Fruit fly (Drosophila melanogaster) whole organism, prepupa: ENCODE data around the gene Uch.

ENCODE experiments used
- Blimp-1 ChIP-seq: fragments of 200-800 bp; sonication (Bioruptor generic); optimal IDR thresholded peaks from 3 replicates; lab custom pipeline; 2017; ENCODE audit warnings: missing biosample characterization, missing genetic modification characterization, mild to moderate bottlenecking, moderate library complexity, missing genetic modification reagents
- CG10631 ChIP-seq: fragments of 200-800 bp; sonication (Bioruptor generic); optimal IDR thresholded peaks from 2 replicates; lab custom pipeline; 2016; ENCODE audit warnings: missing biosample characterization, missing genetic modification characterization
- CG10669 ChIP-seq: fragments of 200-800 bp; sonication (Bioruptor generic); optimal IDR thresholded peaks from 3 replicates; lab custom pipeline; 2018; ENCODE audit warnings: missing biosample characterization, mild to moderate bottlenecking, missing genetic modification characterization, moderate library complexity
- CG11294 ChIP-seq: fragments of 200-800 bp; sonication (Bioruptor generic); IDR thresholded peaks from 2 replicates; pipeline ENCODE4 v1.3.6; 2022; ENCODE audit warnings: missing biosample characterization, missing genetic modification characterization
- CG11762 ChIP-seq: fragments of 200-800 bp; sonication (Bioruptor generic); optimal IDR thresholded peaks from 3 replicates; lab custom pipeline; 2016; ENCODE audit warnings: missing biosample characterization, missing genetic modification characterization; ENCODE audit not compliant: insufficient read depth
- CG11902 ChIP-seq: fragments of 200-800 bp; sonication (Bioruptor generic); optimal IDR thresholded peaks from 3 replicates; lab custom pipeline; 2016; ENCODE audit warnings: missing biosample characterization, missing genetic modification characterization
- CG15336 ChIP-seq: fragments of 200-800 bp; sonication (Bioruptor generic); IDR thresholded peaks from 2 replicates; pipeline ENCODE4 v1.3.6; 2022; ENCODE audit warnings: missing biosample characterization, missing genetic modification characterization
- CG1621 ChIP-seq: fragments of 200-800 bp; sonication (Bioruptor generic); optimal IDR thresholded peaks from 3 replicates; lab custom pipeline; 2018; ENCODE audit warnings: missing biosample characterization, mild to moderate bottlenecking, missing genetic modification characterization
- CG16779 ChIP-seq: fragments of 200-800 bp; sonication (Bioruptor generic); optimal IDR thresholded peaks from 3 replicates; lab custom pipeline; 2017; ENCODE audit warnings: missing biosample characterization, mild to moderate bottlenecking, missing genetic modification characterization
- CG3032 ChIP-seq: fragments of 200-800 bp; optimal IDR thresholded peaks from 2 replicates; lab custom pipeline; 2019; ENCODE audit warnings: missing biosample characterization, mild to moderate bottlenecking, missing genetic modification characterization, moderate library complexity
- CG31627 ChIP-seq: fragments of 200-800 bp; sonication (Bioruptor generic); optimal IDR thresholded peaks from 3 replicates; lab custom pipeline; 2016; ENCODE audit warnings: missing biosample characterization, missing genetic modification characterization
- CG32006 ChIP-seq: fragments of 200-800 bp; sonication (Bioruptor generic); optimal IDR thresholded peaks from 3 replicates; lab custom pipeline; 2017; ENCODE audit warnings: missing biosample characterization, mild to moderate bottlenecking, missing genetic modification characterization
- CG34406 ChIP-seq: fragments of 200-800 bp; sonication (Bioruptor generic); optimal IDR thresholded peaks from 3 replicates; lab custom pipeline; 2016; ENCODE audit warnings: missing biosample characterization, missing genetic modification characterization
- CG3919 ChIP-seq: fragments of 200-800 bp; sonication (Bioruptor generic); optimal IDR thresholded peaks from 3 replicates; lab custom pipeline; 2016; ENCODE audit warnings: missing biosample characterization, missing genetic modification characterization
- CG4318 ChIP-seq: fragments of 200-800 bp; sonication (Bioruptor generic); optimal IDR thresholded peaks from 3 replicates; lab custom pipeline; 2017; ENCODE audit warnings: missing biosample characterization, mild to moderate bottlenecking, missing genetic modification characterization
- CG6163 ChIP-seq: fragments of 200-800 bp; sonication (Bioruptor generic); IDR thresholded peaks from 3 replicates; pipeline ENCODE4 v1.3.6; 2022; ENCODE audit warnings: missing biosample characterization, missing genetic modification characterization
- CG6276 ChIP-seq: fragments of 200-800 bp; sonication (Bioruptor generic); optimal IDR thresholded peaks from 2 replicates; lab custom pipeline; 2017; ENCODE audit warnings: missing biosample characterization, mild to moderate bottlenecking, missing genetic modification characterization
- CG6854 ChIP-seq: fragments of 200-800 bp; sonication (Bioruptor generic); optimal IDR thresholded peaks from 2 replicates; lab custom pipeline; 2017; ENCODE audit warnings: missing biosample characterization, mild to moderate bottlenecking, missing genetic modification characterization
- CG7368 ChIP-seq: fragments of 200-800 bp; sonication (Bioruptor generic); optimal IDR thresholded peaks from 3 replicates; lab custom pipeline; 2016; ENCODE audit warnings: missing biosample characterization, missing genetic modification characterization
- CG8119 ChIP-seq: fragments of 200-800 bp; sonication (Bioruptor generic); IDR thresholded peaks from 3 replicates; pipeline ENCODE4 v1.3.6; 2022; ENCODE audit warnings: missing biosample characterization, missing genetic modification characterization
- CG9139 ChIP-seq: fragments of 200-800 bp; sonication (Bioruptor generic); optimal IDR thresholded peaks from 3 replicates; lab custom pipeline; 2017; ENCODE audit warnings: missing biosample characterization, mild to moderate bottlenecking, missing genetic modification characterization
- Eip75B ChIP-seq: fragments of 200-800 bp; sonication (Bioruptor generic); optimal IDR thresholded peaks from 3 replicates; lab custom pipeline; 2016; ENCODE audit warnings: missing biosample characterization, missing genetic modification characterization
- Eip78C ChIP-seq: fragments of 200-800 bp; sonication (Bioruptor generic); peaks from one replicate; lab custom pipeline; 2016; ENCODE audit warnings: missing biosample characterization, missing genetic modification characterization
- Eip93F ChIP-seq: fragments of 200-800 bp; sonication (Bioruptor generic); optimal IDR thresholded peaks from 2 replicates; lab custom pipeline; 2016; ENCODE audit warnings: missing biosample characterization, mild to moderate bottlenecking, missing genetic modification characterization
- Ets96B ChIP-seq: fragments of 200-800 bp; optimal IDR thresholded peaks from 2 replicates; lab custom pipeline; 2019; ENCODE audit warnings: missing biosample characterization, mild to moderate bottlenecking, missing genetic modification characterization, moderate library complexity
- Hr38 ChIP-seq: sonication (Bioruptor generic); optimal IDR thresholded peaks from 2 replicates; lab custom pipeline; 2016; ENCODE audit warnings: missing biosample characterization, missing genetic modification characterization
- Hr39 ChIP-seq: fragments of 200-800 bp; sonication (Bioruptor generic); optimal IDR thresholded peaks from 2 replicates; lab custom pipeline; 2016; ENCODE audit warnings: missing biosample characterization, missing genetic modification characterization
- Hr4 ChIP-seq: fragments of 200-800 bp; sonication (Bioruptor generic); optimal IDR thresholded peaks from 3 replicates; lab custom pipeline; 2016; ENCODE audit warnings: missing biosample characterization, missing genetic modification characterization
- Lpt ChIP-seq: fragments of 200-800 bp; sonication (Bioruptor generic); optimal IDR thresholded peaks from 3 replicates; lab custom pipeline; 2016; ENCODE audit warnings: missing biosample characterization, missing genetic modification characterization
- Met ChIP-seq: fragments of 200-800 bp; sonication (Bioruptor generic); optimal IDR thresholded peaks from 3 replicates; lab custom pipeline; 2016; ENCODE audit warnings: missing biosample characterization, missing genetic modification characterization
- OdsH ChIP-seq: fragments of 200-800 bp; sonication (Bioruptor generic); optimal IDR thresholded peaks from 3 replicates; lab custom pipeline; 2016; ENCODE audit warnings: missing biosample characterization, missing genetic modification characterization
- Smox ChIP-seq: fragments of 200-800 bp; sonication (Bioruptor generic); optimal IDR thresholded peaks from 3 replicates; lab custom pipeline; 2016; ENCODE audit warnings: missing biosample characterization, missing genetic modification characterization
- Sox102F ChIP-seq: fragments of 200-800 bp; sonication (Bioruptor generic); optimal IDR thresholded peaks from 2 replicates; lab custom pipeline; 2016; ENCODE audit warnings: missing biosample characterization, mild to moderate bottlenecking, missing genetic modification characterization
- Sox15 ChIP-seq: fragments of 200-800 bp; sonication (Bioruptor generic); optimal IDR thresholded peaks from 3 replicates; lab custom pipeline; 2016; ENCODE audit warnings: missing biosample characterization, missing genetic modification characterization
- achi ChIP-seq: fragments of 200-800 bp; sonication (Bioruptor generic); optimal IDR thresholded peaks from 3 replicates; lab custom pipeline; 2016; ENCODE audit warnings: missing biosample characterization, missing genetic modification characterization
- eg ChIP-seq: fragments of 200-800 bp; sonication (Bioruptor generic); IDR thresholded peaks from 3 replicates; pipeline ENCODE4 v1.3.6; 2022; ENCODE audit warnings: missing biosample characterization, missing genetic modification characterization
- esn ChIP-seq: fragments of 200-800 bp; sonication (Bioruptor generic); optimal IDR thresholded peaks from 2 replicates; lab custom pipeline; 2016; ENCODE audit warnings: missing biosample characterization, mild to moderate bottlenecking, missing genetic modification characterization, moderate library complexity
- fd85E ChIP-seq: fragments of 200-800 bp; sonication (Bioruptor generic); optimal IDR thresholded peaks from 3 replicates; lab custom pipeline; 2016; ENCODE audit warnings: missing biosample characterization, missing genetic modification characterization
- fkh ChIP-seq: fragments of 200-800 bp; sonication (Bioruptor generic); optimal IDR thresholded peaks from 3 replicates; lab custom pipeline; 2017; ENCODE audit warnings: missing biosample characterization, mild to moderate bottlenecking, missing genetic modification characterization, moderate library complexity
- lz ChIP-seq: fragments of 200-800 bp; sonication (Bioruptor generic); optimal IDR thresholded peaks from 3 replicates; lab custom pipeline; 2016; ENCODE audit warnings: missing biosample characterization, missing genetic modification characterization
- net ChIP-seq: fragments of 200-800 bp; sonication (Bioruptor generic); optimal IDR thresholded peaks from 3 replicates; lab custom pipeline; 2016; ENCODE audit warnings: missing biosample characterization, missing genetic modification characterization
- pdm3 ChIP-seq: fragments of 200-800 bp; sonication (Bioruptor generic); optimal IDR thresholded peaks from 3 replicates; lab custom pipeline; 2016; ENCODE audit warnings: missing biosample characterization, missing genetic modification characterization
- salr ChIP-seq, 2 experiments: fragments of 200-800 bp; sonication (Bioruptor generic); optimal IDR thresholded peaks; 3 replicates each; lab custom pipeline; 2016 to 2018; ENCODE audit warnings: missing biosample characterization in 2 of 2, missing genetic modification characterization in 2 of 2, mild to moderate bottlenecking in 1 of 2
- spab ChIP-seq: fragments of 200-800 bp; sonication (Bioruptor generic); optimal IDR thresholded peaks from 2 replicates; lab custom pipeline; 2017; ENCODE audit warnings: missing biosample characterization, mild to moderate bottlenecking, missing genetic modification characterization, missing genetic modification reagents
- ss ChIP-seq, 2 experiments: fragments of 200-800 bp; sonication (Bioruptor generic); optimal IDR thresholded peaks; 2 replicates in 1 of 2; 3 replicates in 1 of 2; lab custom pipeline; 2017 to 2018; ENCODE audit warnings: mild to moderate bottlenecking in 2 of 2, missing biosample characterization in 2 of 2, missing genetic modification characterization in 2 of 2, moderate library complexity in 1 of 2
- svp ChIP-seq: fragments of 200-800 bp; sonication (Bioruptor generic); peaks from one replicate; lab custom pipeline; 2016; ENCODE audit warnings: missing biosample characterization, missing genetic modification characterization
- topi ChIP-seq: fragments of 200-800 bp; sonication (Bioruptor generic); optimal IDR thresholded peaks from 3 replicates; lab custom pipeline; 2016; ENCODE audit warnings: missing biosample characterization, missing genetic modification characterization
- vri ChIP-seq: fragments of 200-800 bp; sonication (Bioruptor generic); optimal IDR thresholded peaks from 3 replicates; lab custom pipeline; 2016; ENCODE audit warnings: missing biosample characterization, mild to moderate bottlenecking, missing genetic modification characterization

Uch gene

dm6 chr2L:2166958-2167707 lies 46.9 kb downstream of the Uch start (continued):
- no peak for TF ChIP-seq CG10669 (GFP tag; lab: Kevin White, UChicago)
- TF ChIP-seq lz (GFP tag; lab: Kevin White, UChicago), result no peak
- TF ChIP-seq svp (GFP tag; lab: Kevin White, UChicago), result no peak
- no peak for TF ChIP-seq CG7368
- no peak for TF ChIP-seq CG6276 (GFP tag; lab: Kevin White, UChicago)
- peak; percentile 17 for TF ChIP-seq CG3919
- TF ChIP-seq Sox15 (GFP tag; lab: Kevin White, UChicago), result no peak
- no peak for TF ChIP-seq CG31627 (GFP tag; lab: Kevin White, UChicago)
- no peak for TF ChIP-seq Hr4 (GFP tag; lab: Kevin White, UChicago)
- 0 out of 3 replicates have a peak, but pooled peaks have one; percentile 7 for TF ChIP-seq CG6163 (GFP tag; lab: Robert Waterston, UW)
- TF ChIP-seq eg (GFP tag; lab: Robert Waterston, UW), result 0 out of 3 replicates have a peak, but pooled peaks have one; percentile 40
- TF ChIP-seq CG9139, result no peak
- no peak for TF ChIP-seq Eip75B
- TF ChIP-seq Sox102F (GFP tag; lab: Kevin White, UChicago), result no peak
- no peak for TF ChIP-seq Smox
- peak; percentile 28 for TF ChIP-seq CG10631 (GFP tag; lab: Kevin White, UChicago)
- TF ChIP-seq CG4318 (GFP tag; lab: Kevin White, UChicago), result no peak

DNA sequence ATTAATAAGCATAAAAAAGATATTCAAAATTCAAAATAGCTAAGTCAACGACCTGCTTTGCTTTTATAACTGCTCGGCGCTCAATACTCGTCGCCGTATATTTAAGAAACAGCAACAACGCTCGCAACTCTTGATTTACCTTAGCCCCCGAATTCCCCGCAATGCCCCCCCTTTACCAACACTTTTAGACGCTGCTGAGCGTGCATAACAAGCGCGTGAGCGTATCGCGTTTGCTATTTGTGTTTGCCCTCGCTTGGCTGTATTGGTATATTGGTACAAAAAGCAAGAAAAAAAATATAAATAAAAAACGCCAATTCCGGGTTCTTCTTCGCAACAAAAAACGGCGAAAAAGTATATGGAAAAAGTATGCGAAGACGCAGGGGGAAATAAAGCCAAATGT lies 48.1 kb downstream of the Uch start:
- TF ChIP-seq CG4318 (GFP tag; lab: Kevin White, UChicago), result no peak
- no peak for TF ChIP-seq CG8119 (GFP tag; lab: Robert Waterston, UW)
- no peak for TF ChIP-seq CG10631 (GFP tag; lab: Kevin White, UChicago)
- no peak for TF ChIP-seq CG34406
- peak in 1 of 2 experiments; percentile 5 for TF ChIP-seq ss (GFP tag; optimal IDR thresholded peaks at IDR 0.05; lab: Kevin White, UChicago)
- TF ChIP-seq fkh (GFP tag; lab: Kevin White, UChicago), result peak; percentile 95
- TF ChIP-seq CG31627 (GFP tag; lab: Kevin White, UChicago), result no peak
- TF ChIP-seq Hr38 (GFP tag; lab: Kevin White, UChicago), result no peak
- no peak for TF ChIP-seq Hr39 (GFP tag; lab: Kevin White, UChicago)
- TF ChIP-seq OdsH (GFP tag; lab: Kevin White, UChicago), result no peak
- no peak for TF ChIP-seq CG11294 (GFP tag; lab: Robert Waterston, UW)
- TF ChIP-seq esn (GFP tag; lab: Kevin White, UChicago), result no peak
- no peak for TF ChIP-seq Met (GFP tag; lab: Kevin White, UChicago)
- TF ChIP-seq Eip78C (GFP tag; lab: Kevin White, UChicago), result peak; percentile 38
- peak; percentile 62 for TF ChIP-seq CG6854 (GFP tag; lab: Kevin White, UChicago)
- no peak for TF ChIP-seq topi (GFP tag; lab: Kevin White, UChicago)
- no peak for TF ChIP-seq CG16779 (tag; lab: Kevin White, UChicago)
- TF ChIP-seq Eip93F (GFP tag; lab: Kevin White, UChicago), result no peak
- TF ChIP-seq CG11902 (GFP tag; lab: Kevin White, UChicago), result no peak
- no peak for TF ChIP-seq Smox
- TF ChIP-seq Blimp-1 (GFP tag; lab: Kevin White, UChicago), result no peak
- TF ChIP-seq CG1621, result no peak
- TF ChIP-seq fd85E, result no peak
- TF ChIP-seq Lpt, result no peak
- TF ChIP-seq vri, result peak; percentile 62
- no peak for TF ChIP-seq lz (GFP tag; lab: Kevin White, UChicago)
- no peak for TF ChIP-seq spab (GFP tag; lab: Kevin White, UChicago)
- no peak for TF ChIP-seq CG3032 (tag; lab: Kevin White, UChicago)
- no peak for TF ChIP-seq CG6163 (GFP tag; lab: Robert Waterston, UW)
- TF ChIP-seq Hr4 (GFP tag; lab: Kevin White, UChicago), result no peak
- no peak for TF ChIP-seq CG10669 (GFP tag; lab: Kevin White, UChicago)
- TF ChIP-seq Sox15 (GFP tag; lab: Kevin White, UChicago), result no peak
- peak; percentile 44 for TF ChIP-seq svp (GFP tag; lab: Kevin White, UChicago)
- no peak for TF ChIP-seq Sox102F (GFP tag; lab: Kevin White, UChicago)
- no peak for TF ChIP-seq salr (GFP tag; optimal IDR thresholded peaks at IDR 0.05; lab: Kevin White, UChicago)
- no peak for TF ChIP-seq achi (GFP tag; lab: Kevin White, UChicago)
- no peak for TF ChIP-seq pdm3
- no peak for TF ChIP-seq CG11762
- TF ChIP-seq net (GFP tag; lab: Kevin White, UChicago), result no peak
- TF ChIP-seq Ets96B (tag; lab: Kevin White, UChicago), result no peak
- TF ChIP-seq CG32006, result no peak
- TF ChIP-seq CG15336 (GFP tag; lab: Robert Waterston, UW), result no peak
- TF ChIP-seq CG6276 (GFP tag; lab: Kevin White, UChicago), result no peak
